Worm (Caenorhabditis elegans): ENCODE data around the gene srz-99.

DNA sequence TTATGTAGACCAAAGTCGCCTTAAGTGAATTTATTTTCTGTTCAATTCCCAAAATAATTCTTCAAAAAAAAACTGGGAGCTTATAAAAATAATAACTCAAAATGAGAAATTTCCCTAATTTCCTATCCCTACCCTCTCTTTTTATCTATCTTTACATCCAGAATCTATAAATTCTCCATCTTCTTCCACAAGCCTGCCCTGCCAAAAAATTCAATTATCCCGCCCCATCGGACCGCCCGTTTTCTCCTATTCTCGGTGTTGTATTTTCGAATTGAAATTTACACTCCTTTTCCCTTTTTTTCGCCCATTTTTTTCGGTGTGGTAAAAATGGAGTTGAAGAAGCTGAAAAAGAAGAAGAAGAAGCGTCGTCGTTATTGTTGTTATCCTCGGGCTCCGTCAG lies 19.4 kb downstream of the srz-99 start:
- no peak for TF ChIP-seq K09A11.1 (tag; optimal IDR thresholded peaks at IDR 0.05; ENCODE audit: insufficient read depth)
- no peak for TF ChIP-seq ceh-30 (tag; optimal IDR thresholded peaks at IDR 0.05)
- TF ChIP-seq ceh-9 (tag; optimal IDR thresholded peaks at IDR 0.05), result no peak
- TF ChIP-seq pha-4 (tag; optimal IDR thresholded peaks at IDR 0.05), result no peak
- TF ChIP-seq fax-1 (tag; optimal IDR thresholded peaks at IDR 0.05), result no peak
